Fruit fly (Drosophila melanogaster): ENCODE measurements around the gene eyg.

dm6 chr3L:12515691-12516455 lies 48.1 kb upstream of the eyg start:
- TF ChIP-seq h (optimal IDR thresholded peaks at IDR 0.05) (no peak), psq (optimal IDR thresholded peaks at IDR 0.05) (no peak), insv (optimal IDR thresholded peaks at IDR 0.05) (no peak)

Measured in Kc167 (cell line).